Comparison of ENCODE assay signal across 1 fruit fly cellular context in genomic region chr2L:2163568-2163953, dm6.
TF ChIP-seq lines count a peak whose summit lies in the region.

No protein-coding gene starts in this region.

TF ChIP-seq in whole organism, embryonic, 481 proteins besides CTCF, POLR2A, EP300 and RAD21 (continued from another document and continues in another):
- TF ChIP-seq CG12299 (tag; optimal IDR thresholded peaks at IDR 0.05; lab: Kevin White, UChicago) (peak; percentile 67), Asciz (GFP tag; optimal IDR thresholded peaks at IDR 0.05; lab: Kevin White, UChicago) (peak; percentile 79), nom (GFP tag; optimal IDR thresholded peaks at IDR 0.05; lab: Kevin White, UChicago) (peak; percentile 91), CG10274 (GFP tag; optimal IDR thresholded peaks at IDR 0.05; lab: Kevin White, UChicago) (peak; percentile 78), phol (tag; optimal IDR thresholded peaks at IDR 0.05; lab: Kevin White, UChicago) (peak; percentile 91), Mad (GFP tag; optimal IDR thresholded peaks at IDR 0.05; lab: Kevin White, UChicago) (peak; percentile 93), fru (optimal IDR thresholded peaks at IDR 0.05; lab: Kevin White, UChicago) (no peak), Max (GFP tag; optimal IDR thresholded peaks at IDR 0.05; lab: Kevin White, UChicago) (peak; percentile 47), CG15514 (GFP tag; optimal IDR thresholded peaks at IDR 0.05; lab: Kevin White, UChicago) (peak; percentile 52), twi (tag; optimal IDR thresholded peaks at IDR 0.05; lab: Kevin White, UChicago) (peak; percentile 75), CG9817 (tag; optimal IDR thresholded peaks at IDR 0.05; lab: Kevin White, UChicago) (peak; percentile 77), ranshi (GFP tag; IDR thresholded peaks at IDR 0.05; lab: Robert Waterston, UW) (peak; percentile 90), org-1 (GFP tag; optimal IDR thresholded peaks at IDR 0.05; lab: Kevin White, UChicago) (peak; percentile 90), CG2202 (tag; optimal IDR thresholded peaks at IDR 0.05; lab: Kevin White, UChicago) (peak; percentile 89), CG18262 (tag; optimal IDR thresholded peaks at IDR 0.05; lab: Kevin White, UChicago) (peak; percentile 93), CG8359 (GFP tag; optimal IDR thresholded peaks at IDR 0.05; lab: Kevin White, UChicago; ENCODE audit: borderline replicate concordance) (peak; percentile 77), CG18011 (GFP tag; optimal IDR thresholded peaks at IDR 0.05; lab: Kevin White, UChicago) (peak; percentile 40), CG2875 (GFP tag; optimal IDR thresholded peaks at IDR 0.05; lab: Kevin White, UChicago) (peak; percentile 89), ash1 (GFP tag; optimal IDR thresholded peaks at IDR 0.05; lab: Kevin White, UChicago) (peak; percentile 70), lbe (GFP tag; optimal IDR thresholded peaks at IDR 0.05; lab: Kevin White, UChicago) (peak; percentile 66), C15 (GFP tag; IDR thresholded peaks at IDR 0.05; lab: Robert Waterston, UW) (peak; percentile 85), pita (GFP tag; optimal IDR thresholded peaks at IDR 0.05; lab: Kevin White, UChicago) (no peak), abd-A (tag; optimal IDR thresholded peaks at IDR 0.05; lab: Kevin White, UChicago) (peak; percentile 15), NFAT (GFP tag; IDR thresholded peaks at IDR 0.05; lab: Robert Waterston, UW) (peak; percentile 91), CG7357 (GFP tag; IDR thresholded peaks at IDR 0.05; lab: Robert Waterston, UW) (peak; percentile 85), HmgZ (tag; optimal IDR thresholded peaks at IDR 0.05; lab: Kevin White, UChicago) (peak; percentile 61), CG14441 (GFP tag; IDR thresholded peaks at IDR 0.05; lab: Robert Waterston, UW) (peak; percentile 86), Oaz (GFP tag; IDR thresholded peaks at IDR 0.05; lab: Robert Waterston, UW) (peak; percentile 73), sd (tag; optimal IDR thresholded peaks at IDR 0.05; lab: Kevin White, UChicago) (peak; percentile 35), pho (GFP tag; optimal IDR thresholded peaks at IDR 0.05; lab: Kevin White, UChicago) (peak; percentile 81), otp (GFP tag; IDR thresholded peaks at IDR 0.05; lab: Robert Waterston, UW) (peak; percentile 96), YL-1 (GFP tag; optimal IDR thresholded peaks at IDR 0.05; lab: Kevin White, UChicago) (peak; percentile 44), CG16863 (GFP tag; optimal IDR thresholded peaks at IDR 0.05; lab: Kevin White, UChicago) (peak; percentile 95), CG7271 (tag; optimal IDR thresholded peaks at IDR 0.05; lab: Kevin White, UChicago) (peak; percentile 53), CG33557 (GFP tag; optimal IDR thresholded peaks at IDR 0.05; lab: Kevin White, UChicago) (peak; percentile 87), CG10979 (tag; optimal IDR thresholded peaks at IDR 0.05; lab: Kevin White, UChicago) (peak; percentile 95), CG13296 (GFP tag; optimal IDR thresholded peaks at IDR 0.05; lab: Kevin White, UChicago) (peak; percentile 22), Awh (GFP tag; IDR thresholded peaks at IDR 0.05; lab: Robert Waterston, UW) (peak; percentile 92), tup (GFP tag; optimal IDR thresholded peaks at IDR 0.05; lab: Kevin White, UChicago) (peak; percentile 52), da (GFP tag; optimal IDR thresholded peaks at IDR 0.05; lab: Kevin White, UChicago) (peak; percentile 82), toy (GFP tag; IDR thresholded peaks at IDR 0.05; lab: Robert Waterston, UW) (peak; percentile 81), CG3065 (GFP tag; optimal IDR thresholded peaks at IDR 0.05; lab: Kevin White, UChicago) (peak; percentile 75), eyg (GFP tag; optimal IDR thresholded peaks at IDR 0.05; lab: Kevin White, UChicago) (peak; percentile 63), caup (GFP tag; optimal IDR thresholded peaks at IDR 0.05; lab: Kevin White, UChicago; ENCODE audit: severe bottlenecking) (peak; percentile 77), CG11504 (tag; optimal IDR thresholded peaks at IDR 0.05; lab: Kevin White, UChicago) (peak; percentile 84), CG7372 (GFP tag; IDR thresholded peaks at IDR 0.05; lab: Robert Waterston, UW) (peak; percentile 82), PHDP (tag; optimal IDR thresholded peaks at IDR 0.05; lab: Kevin White, UChicago) (peak; percentile 83), CG9609 (GFP tag; optimal IDR thresholded peaks at IDR 0.05; lab: Kevin White, UChicago) (peak; percentile 94), unpg (GFP tag; optimal IDR thresholded peaks at IDR 0.05; lab: Kevin White, UChicago) (peak; percentile 89), gsb (GFP tag; IDR thresholded peaks at IDR 0.05; lab: Robert Waterston, UW) (peak; percentile 75), Dp (GFP tag; optimal IDR thresholded peaks at IDR 0.05; lab: Kevin White, UChicago) (no peak), CoRest (tag; optimal IDR thresholded peaks at IDR 0.05; lab: Kevin White, UChicago) (peak; percentile 88), slp2 (GFP tag; optimal IDR thresholded peaks at IDR 0.05; lab: Kevin White, UChicago) (peak; percentile 90), Tbp (GFP tag; optimal IDR thresholded peaks at IDR 0.05; lab: Kevin White, UChicago) (no peak), sna (GFP tag; IDR thresholded peaks at IDR 0.05; lab: Robert Waterston, UW; ENCODE audit: partially characterized antibody) (no peak), CG4617 (GFP tag; optimal IDR thresholded peaks at IDR 0.05; lab: Kevin White, UChicago; ENCODE audit: borderline replicate concordance) (peak; percentile 82), Dbx (GFP tag; IDR thresholded peaks at IDR 0.05; lab: Robert Waterston, UW) (peak; percentile 80), CG12744 (GFP tag; optimal IDR thresholded peaks at IDR 0.05; lab: Kevin White, UChicago) (peak; percentile 64), sug (tag; optimal IDR thresholded peaks at IDR 0.05; lab: Kevin White, UChicago) (no peak), CG3281 (GFP tag; optimal IDR thresholded peaks at IDR 0.05; lab: Kevin White, UChicago) (peak; percentile 62), E2f2 (GFP tag; IDR thresholded peaks at IDR 0.05; lab: Robert Waterston, UW) (peak; percentile 67), HLHmδ (GFP tag; optimal IDR thresholded peaks at IDR 0.05; lab: Kevin White, UChicago) (peak; percentile 16), CG18476 (GFP tag; optimal IDR thresholded peaks at IDR 0.05; lab: Kevin White, UChicago) (peak; percentile 85), vnd (GFP tag; IDR thresholded peaks at IDR 0.05; lab: Robert Waterston, UW; ENCODE audit: partially characterized antibody) (no peak), HLH54F (GFP tag; optimal IDR thresholded peaks at IDR 0.05; lab: Kevin White, UChicago) (peak; percentile 85), seq (GFP tag; IDR thresholded peaks at IDR 0.05; lab: Robert Waterston, UW) (peak; percentile 84), Abd-B (GFP tag; optimal IDR thresholded peaks at IDR 0.05; lab: Kevin White, UChicago) (peak; percentile 82), CG11695 (GFP tag; IDR thresholded peaks at IDR 0.05; lab: Robert Waterston, UW) (peak; percentile 85), mirr (GFP tag; optimal IDR thresholded peaks at IDR 0.05; lab: Kevin White, UChicago) (no peak), pnt (GFP tag; optimal IDR thresholded peaks at IDR 0.05; lab: Kevin White, UChicago) (peak; percentile 92), Dad (GFP tag; optimal IDR thresholded peaks at IDR 0.05; lab: Kevin White, UChicago) (peak; percentile 88), CG13287 (GFP tag; IDR thresholded peaks at IDR 0.05; lab: Robert Waterston, UW; ENCODE audit: partially characterized antibody) (no peak), Fer2 (tag; optimal IDR thresholded peaks at IDR 0.05; lab: Kevin White, UChicago) (no peak), MESR4 (GFP tag; optimal IDR thresholded peaks at IDR 0.05; lab: Kevin White, UChicago) (peak; percentile 34), CG6654 (GFP tag; optimal IDR thresholded peaks at IDR 0.05; lab: Kevin White, UChicago) (peak; percentile 70), chn (GFP tag; optimal IDR thresholded peaks at IDR 0.05; lab: Kevin White, UChicago) (peak; percentile 73), p53 (GFP tag; optimal IDR thresholded peaks at IDR 0.05; lab: Kevin White, UChicago) (peak; percentile 49), NfI (GFP tag; optimal IDR thresholded peaks at IDR 0.05; lab: Kevin White, UChicago) (peak; percentile 74), CG6854 (GFP tag; optimal IDR thresholded peaks at IDR 0.05; lab: Kevin White, UChicago) (peak; percentile 62), CG12236 (GFP tag; optimal IDR thresholded peaks at IDR 0.05; lab: Kevin White, UChicago) (peak; percentile 79), Nf-YC (tag; optimal IDR thresholded peaks at IDR 0.05; lab: Kevin White, UChicago) (peak; percentile 27), CG1024 (GFP tag; IDR thresholded peaks at IDR 0.05; lab: Robert Waterston, UW) (peak; percentile 92), CG13123 (GFP tag; optimal IDR thresholded peaks at IDR 0.05; lab: Kevin White, UChicago) (peak; percentile 64), CG3995 (GFP tag; optimal IDR thresholded peaks at IDR 0.05; lab: Kevin White, UChicago) (peak; percentile 40), CG1602 (GFP tag; optimal IDR thresholded peaks at IDR 0.05; lab: Kevin White, UChicago) (peak; percentile 84), ci (GFP tag; IDR thresholded peaks at IDR 0.05; lab: Robert Waterston, UW) (peak; percentile 96), dpn (GFP tag; optimal IDR thresholded peaks at IDR 0.05; lab: Kevin White, UChicago) (peak; percentile 78 to 88), CG31224 (GFP tag; IDR thresholded peaks at IDR 0.05; lab: Robert Waterston, UW) (peak; percentile 83), CG32767 (GFP tag; IDR thresholded peaks at IDR 0.05; lab: Robert Waterston, UW) (peak; percentile 82), Ets65A (GFP tag; lab: Kevin White, UChicago) (peak; percentile 99), Usf (GFP tag; optimal IDR thresholded peaks at IDR 0.05; lab: Kevin White, UChicago) (peak; percentile 90), gcm2 (GFP tag; optimal IDR thresholded peaks at IDR 0.05; lab: Kevin White, UChicago) (peak; percentile 65), bigmax (GFP tag; optimal IDR thresholded peaks at IDR 0.05; lab: Kevin White, UChicago) (no peak), CG17328 (GFP tag; IDR thresholded peaks at IDR 0.05; lab: Robert Waterston, UW) (peak; percentile 96), CG7786 (GFP tag; optimal IDR thresholded peaks at IDR 0.05; lab: Kevin White, UChicago) (peak; percentile 95), sim (GFP tag; IDR thresholded peaks at IDR 0.05; lab: Robert Waterston, UW) (peak; percentile 93), CG30403 (GFP tag; optimal IDR thresholded peaks at IDR 0.05; lab: Kevin White, UChicago) (peak; percentile 84), pzg (GFP tag; optimal IDR thresholded peaks at IDR 0.05; lab: Kevin White, UChicago) (no peak), CG11560 (tag; IDR thresholded peaks at IDR 0.05; lab: Robert Waterston, UW) (peak; percentile 70; the same call in 2 of the 3 replicates), Eip74EF (GFP tag; optimal IDR thresholded peaks at IDR 0.05; lab: Kevin White, UChicago) (peak in 1 of 2 experiments; percentile 57), CG4404 (GFP tag; IDR thresholded peaks at IDR 0.05; lab: Robert Waterston, UW) (peak; percentile 96), CG8944 (GFP tag; optimal IDR thresholded peaks at IDR 0.05; lab: Kevin White, UChicago) (peak; percentile 90), bowl (GFP tag; IDR thresholded peaks at IDR 0.05; lab: Robert Waterston, UW) (peak; percentile 73), grn (GFP tag; optimal IDR thresholded peaks at IDR 0.05; lab: Kevin White, UChicago) (no peak), ftz-f1 (GFP tag; optimal IDR thresholded peaks at IDR 0.05; lab: Kevin White, UChicago) (peak; percentile 39), eve (GFP tag; optimal IDR thresholded peaks at IDR 0.05; lab: Kevin White, UChicago) (peak in 1 of 2 experiments; percentile 12), salm (tag; optimal IDR thresholded peaks at IDR 0.05; lab: Kevin White, UChicago) (peak; percentile 85), Xbp1 (GFP tag; optimal IDR thresholded peaks at IDR 0.05; lab: Kevin White, UChicago) (peak; percentile 85), Kr (GFP tag; optimal IDR thresholded peaks at IDR 0.05; lab: Kevin White, UChicago) (peak; percentile 8), bcd (GFP tag; optimal IDR thresholded peaks at IDR 0.05; lab: Kevin White, UChicago) (peak; percentile 89), CkIIα-i1 (GFP tag; IDR thresholded peaks at IDR 0.05; lab: Robert Waterston, UW) (peak; percentile 53; the same call in 1 of the 2 replicates), trh (GFP tag; optimal IDR thresholded peaks at IDR 0.05; lab: Kevin White, UChicago) (peak; percentile 42), nmo (GFP tag; optimal IDR thresholded peaks at IDR 0.05; lab: Kevin White, UChicago) (peak; percentile 93), CG16813 (GFP tag; IDR thresholded peaks at IDR 0.05; lab: Robert Waterston, UW; ENCODE audit: partially characterized antibody) (no peak), dati (GFP tag; IDR thresholded peaks at IDR 0.05; lab: Robert Waterston, UW) (peak; percentile 92), ken (GFP tag; IDR thresholded peaks at IDR 0.05; lab: Robert Waterston, UW) (peak; percentile 95), GATAe (GFP tag; conservative IDR thresholded peaks at IDR 0.05; lab: Robert Waterston, UW) (no peak), zfh2 (GFP tag; optimal IDR thresholded peaks at IDR 0.05; lab: Kevin White, UChicago) (peak; percentile 82), CG7556 (GFP tag; optimal IDR thresholded peaks at IDR 0.05; lab: Kevin White, UChicago) (peak; percentile 87), CG4730 (GFP tag; IDR thresholded peaks at IDR 0.05; lab: Robert Waterston, UW) (peak; percentile 86), Ets97D (GFP tag; optimal IDR thresholded peaks at IDR 0.05; lab: Kevin White, UChicago) (peak; percentile 66), CG1647 (GFP tag; optimal IDR thresholded peaks at IDR 0.05; lab: Kevin White, UChicago) (peak; percentile 72), CG9876 (GFP tag; optimal IDR thresholded peaks at IDR 0.05; lab: Kevin White, UChicago) (peak; percentile 85), CG4328 (GFP tag; optimal IDR thresholded peaks at IDR 0.05; lab: Kevin White, UChicago) (peak; percentile 45), Lpt (GFP tag; optimal IDR thresholded peaks at IDR 0.05; lab: Kevin White, UChicago) (no peak), zen (tag; optimal IDR thresholded peaks at IDR 0.05; lab: Kevin White, UChicago) (peak; percentile 86), CG32772 (GFP tag; IDR thresholded peaks at IDR 0.05; lab: Robert Waterston, UW) (peak; percentile 94), bsh (GFP tag; optimal IDR thresholded peaks at IDR 0.05; lab: Kevin White, UChicago) (peak; percentile 94 to 96), TFAM (GFP tag; optimal IDR thresholded peaks at IDR 0.05; lab: Kevin White, UChicago) (peak; percentile 60), CG15073 (GFP tag; optimal IDR thresholded peaks at IDR 0.05; lab: Kevin White, UChicago) (peak; percentile 26), CG10431 (GFP tag; optimal IDR thresholded peaks at IDR 0.05; lab: Kevin White, UChicago) (peak; percentile 74), CG10543 (GFP tag; optimal IDR thresholded peaks at IDR 0.05; lab: Kevin White, UChicago) (no peak)
